Worm (Caenorhabditis elegans) whole organism, L2 larva: ENCODE data around the gene F54D5.17.

Source experiments
- lin-39 ChIP-seq: fragments of 150-350 bp; optimal IDR thresholded peaks from 2 replicates; lab custom pipeline; 2014; ENCODE audit warnings: missing biosample characterization, missing genetic modification reagents, missing genetic modification characterization
- nhr-129 ChIP-seq: fragments of 150-350 bp; optimal IDR thresholded peaks from 2 replicates; lab custom pipeline; 2014; ENCODE audit warnings: missing biosample characterization, missing genetic modification characterization
- nhr-25 ChIP-seq: fragments of 150-350 bp; sonication (generic microtip); optimal IDR thresholded peaks from 3 replicates; lab custom pipeline; 2014; ENCODE audit warnings: missing biosample characterization, missing genetic modification characterization

- TF ChIP-seq nhr-129 (tag; lab: Kevin White, UChicago) = no peak
- no peak for TF ChIP-seq lin-39 (tag; lab: Kevin White, UChicago)
- no peak for TF ChIP-seq nhr-25 (tag; lab: Kevin White, UChicago)
Observed at ce11 chrII:11535429-11535828, 21.0 kb upstream of the F54D5.17 start.
